Worm (Caenorhabditis elegans) whole organism, young adult: ENCODE data around the gene twk-16.

Experiments
- B0336.3 ChIP-seq: fragments of 200-800 bp; sonication (Bioruptor generic); IDR thresholded peaks from 2 replicates; pipeline ENCODE4 v1.3.6; 2022; ENCODE audit warnings: missing genetic modification characterization, missing compliant biosample characterization
- F52B5.7 ChIP-seq: sonication (generic microtip); optimal IDR thresholded peaks from 2 replicates; lab custom pipeline; 2016; ENCODE audit warnings: mild to moderate bottlenecking, missing genetic modification characterization, missing compliant biosample characterization
- atf-7 ChIP-seq: sonication (generic microtip); optimal IDR thresholded peaks from 2 replicates; lab custom pipeline; 2017; ENCODE audit warnings: mild to moderate bottlenecking, missing genetic modification characterization, missing compliant biosample characterization
- egl-18 ChIP-seq: fragments of 200-800 bp; sonication (Bioruptor generic); IDR thresholded peaks from 2 replicates; pipeline ENCODE4 v1.3.6; 2022; ENCODE audit warnings: missing genetic modification reagents, missing genetic modification characterization, missing compliant biosample characterization
- sea-2 ChIP-seq: fragments of 200-800 bp; sonication (Bioruptor generic); IDR thresholded peaks from 2 replicates; pipeline ENCODE4 v1.3.6; 2022; ENCODE audit warnings: missing genetic modification characterization, missing compliant biosample characterization
- ztf-26 ChIP-seq: sonication (generic microtip); optimal IDR thresholded peaks from 2 replicates; lab custom pipeline; 2017; ENCODE audit warnings: missing genetic modification characterization, missing compliant biosample characterization

ce11 chrX:3110576-3110975 is 29.7 kb downstream of the twk-16 start, which contains the start of gene gpcp-1:
- TF ChIP-seq sea-2 (GFP tag; lab: Robert Waterston, UW): no peak
- no peak for TF ChIP-seq B0336.3 (GFP tag; lab: Robert Waterston, UW)
- no peak for TF ChIP-seq F52B5.7
- no peak for TF ChIP-seq atf-7
- no peak for TF ChIP-seq ztf-26 (tag; lab: Kevin White, UChicago)
- TF ChIP-seq egl-18 (GFP tag; lab: Robert Waterston, UW): no peak
